Fruit fly (Drosophila melanogaster) whole organism, prepupa: ENCODE measurements around the gene CG45544.

ENCODE experiments used
- CG10631 ChIP-seq: fragments of 200-800 bp; sonication (Bioruptor generic); optimal IDR thresholded peaks from 2 replicates; lab custom pipeline; 2016; ENCODE audit warnings: missing biosample characterization, missing genetic modification characterization
- CG11902 ChIP-seq: fragments of 200-800 bp; sonication (Bioruptor generic); optimal IDR thresholded peaks from 3 replicates; lab custom pipeline; 2016; ENCODE audit warnings: missing biosample characterization, missing genetic modification characterization
- CG15336 ChIP-seq: fragments of 200-800 bp; sonication (Bioruptor generic); IDR thresholded peaks from 2 replicates; pipeline ENCODE4 v1.3.6; 2022; ENCODE audit warnings: missing biosample characterization, missing genetic modification characterization
- CG1621 ChIP-seq: fragments of 200-800 bp; sonication (Bioruptor generic); optimal IDR thresholded peaks from 3 replicates; lab custom pipeline; 2018; ENCODE audit warnings: missing biosample characterization, mild to moderate bottlenecking, missing genetic modification characterization
- CG16779 ChIP-seq: fragments of 200-800 bp; sonication (Bioruptor generic); optimal IDR thresholded peaks from 3 replicates; lab custom pipeline; 2017; ENCODE audit warnings: missing biosample characterization, mild to moderate bottlenecking, missing genetic modification characterization
- CG31627 ChIP-seq: fragments of 200-800 bp; sonication (Bioruptor generic); optimal IDR thresholded peaks from 3 replicates; lab custom pipeline; 2016; ENCODE audit warnings: missing biosample characterization, missing genetic modification characterization
- CG32006 ChIP-seq: fragments of 200-800 bp; sonication (Bioruptor generic); optimal IDR thresholded peaks from 3 replicates; lab custom pipeline; 2017; ENCODE audit warnings: missing biosample characterization, mild to moderate bottlenecking, missing genetic modification characterization
- CG34406 ChIP-seq: fragments of 200-800 bp; sonication (Bioruptor generic); optimal IDR thresholded peaks from 3 replicates; lab custom pipeline; 2016; ENCODE audit warnings: missing biosample characterization, missing genetic modification characterization
- CG3919 ChIP-seq: fragments of 200-800 bp; sonication (Bioruptor generic); optimal IDR thresholded peaks from 3 replicates; lab custom pipeline; 2016; ENCODE audit warnings: missing biosample characterization, missing genetic modification characterization
- CG6163 ChIP-seq: fragments of 200-800 bp; sonication (Bioruptor generic); IDR thresholded peaks from 3 replicates; pipeline ENCODE4 v1.3.6; 2022; ENCODE audit warnings: missing biosample characterization, missing genetic modification characterization
- CG6792 ChIP-seq: fragments of 200-800 bp; sonication (Bioruptor generic); optimal IDR thresholded peaks from 3 replicates; lab custom pipeline; 2016; ENCODE audit warnings: missing biosample characterization, missing genetic modification characterization
- CG6808 ChIP-seq: fragments of 200-800 bp; sonication (Bioruptor generic); optimal IDR thresholded peaks from 3 replicates; lab custom pipeline; 2017; ENCODE audit warnings: missing biosample characterization, missing genetic modification characterization, mild to moderate bottlenecking, moderate library complexity, missing genetic modification reagents
- CG8119 ChIP-seq: fragments of 200-800 bp; sonication (Bioruptor generic); IDR thresholded peaks from 3 replicates; pipeline ENCODE4 v1.3.6; 2022; ENCODE audit warnings: missing biosample characterization, missing genetic modification characterization
- Eip78C ChIP-seq: fragments of 200-800 bp; sonication (Bioruptor generic); peaks from one replicate; lab custom pipeline; 2016; ENCODE audit warnings: missing biosample characterization, missing genetic modification characterization
- Ets21C ChIP-seq: fragments of 200-800 bp; sonication (Bioruptor generic); optimal IDR thresholded peaks from 3 replicates; lab custom pipeline; 2016; ENCODE audit warnings: missing biosample characterization, missing genetic modification characterization
- Ets96B ChIP-seq: fragments of 200-800 bp; optimal IDR thresholded peaks from 2 replicates; lab custom pipeline; 2019; ENCODE audit warnings: missing biosample characterization, mild to moderate bottlenecking, missing genetic modification characterization, moderate library complexity
- Gug ChIP-seq: fragments of 200-800 bp; sonication (Bioruptor generic); IDR thresholded peaks from 2 replicates; pipeline ENCODE4 v1.3.6; 2022; ENCODE audit warnings: missing biosample characterization, missing genetic modification characterization
- Lpt ChIP-seq: fragments of 200-800 bp; sonication (Bioruptor generic); optimal IDR thresholded peaks from 3 replicates; lab custom pipeline; 2016; ENCODE audit warnings: missing biosample characterization, missing genetic modification characterization
- Met ChIP-seq: fragments of 200-800 bp; sonication (Bioruptor generic); optimal IDR thresholded peaks from 3 replicates; lab custom pipeline; 2016; ENCODE audit warnings: missing biosample characterization, missing genetic modification characterization
- OdsH ChIP-seq: fragments of 200-800 bp; sonication (Bioruptor generic); optimal IDR thresholded peaks from 3 replicates; lab custom pipeline; 2016; ENCODE audit warnings: missing biosample characterization, missing genetic modification characterization
- Smox ChIP-seq: fragments of 200-800 bp; sonication (Bioruptor generic); optimal IDR thresholded peaks from 3 replicates; lab custom pipeline; 2016; ENCODE audit warnings: missing biosample characterization, missing genetic modification characterization
- Sox15 ChIP-seq: fragments of 200-800 bp; sonication (Bioruptor generic); optimal IDR thresholded peaks from 3 replicates; lab custom pipeline; 2016; ENCODE audit warnings: missing biosample characterization, missing genetic modification characterization
- achi ChIP-seq: fragments of 200-800 bp; sonication (Bioruptor generic); optimal IDR thresholded peaks from 3 replicates; lab custom pipeline; 2016; ENCODE audit warnings: missing biosample characterization, missing genetic modification characterization
- acj6 ChIP-seq: fragments of 200-800 bp; sonication (Bioruptor generic); optimal IDR thresholded peaks from 3 replicates; lab custom pipeline; 2016; ENCODE audit warnings: missing biosample characterization, missing genetic modification characterization
- cyc ChIP-seq: fragments of 200-800 bp; sonication (Bioruptor generic); optimal IDR thresholded peaks from 3 replicates; lab custom pipeline; 2016; ENCODE audit warnings: missing biosample characterization, missing genetic modification characterization
- dsx ChIP-seq: fragments of 200-800 bp; optimal IDR thresholded peaks from 3 replicates; lab custom pipeline; 2019; ENCODE audit warnings: missing biosample characterization, mild to moderate bottlenecking, missing genetic modification characterization, moderate library complexity; ENCODE audit not compliant: poor library complexity, severe bottlenecking
- esn ChIP-seq: fragments of 200-800 bp; sonication (Bioruptor generic); optimal IDR thresholded peaks from 2 replicates; lab custom pipeline; 2016; ENCODE audit warnings: missing biosample characterization, mild to moderate bottlenecking, missing genetic modification characterization, moderate library complexity
- fkh ChIP-seq: fragments of 200-800 bp; sonication (Bioruptor generic); optimal IDR thresholded peaks from 3 replicates; lab custom pipeline; 2017; ENCODE audit warnings: missing biosample characterization, mild to moderate bottlenecking, missing genetic modification characterization, moderate library complexity
- lz ChIP-seq: fragments of 200-800 bp; sonication (Bioruptor generic); optimal IDR thresholded peaks from 3 replicates; lab custom pipeline; 2016; ENCODE audit warnings: missing biosample characterization, missing genetic modification characterization
- salr ChIP-seq, 2 experiments: fragments of 200-800 bp; sonication (Bioruptor generic); optimal IDR thresholded peaks; 3 replicates each; lab custom pipeline; 2016 to 2018; ENCODE audit warnings: missing biosample characterization in 2 of 2, missing genetic modification characterization in 2 of 2, mild to moderate bottlenecking in 1 of 2
- spab ChIP-seq: fragments of 200-800 bp; sonication (Bioruptor generic); optimal IDR thresholded peaks from 2 replicates; lab custom pipeline; 2017; ENCODE audit warnings: missing biosample characterization, mild to moderate bottlenecking, missing genetic modification characterization, missing genetic modification reagents
- ss ChIP-seq, 2 experiments: fragments of 200-800 bp; sonication (Bioruptor generic); optimal IDR thresholded peaks; 2 replicates in 1 of 2; 3 replicates in 1 of 2; lab custom pipeline; 2017 to 2018; ENCODE audit warnings: mild to moderate bottlenecking in 2 of 2, missing biosample characterization in 2 of 2, missing genetic modification characterization in 2 of 2, moderate library complexity in 1 of 2
- svp ChIP-seq: fragments of 200-800 bp; sonication (Bioruptor generic); peaks from one replicate; lab custom pipeline; 2016; ENCODE audit warnings: missing biosample characterization, missing genetic modification characterization
- topi ChIP-seq: fragments of 200-800 bp; sonication (Bioruptor generic); optimal IDR thresholded peaks from 3 replicates; lab custom pipeline; 2016; ENCODE audit warnings: missing biosample characterization, missing genetic modification characterization
- vri ChIP-seq: fragments of 200-800 bp; sonication (Bioruptor generic); optimal IDR thresholded peaks from 3 replicates; lab custom pipeline; 2016; ENCODE audit warnings: missing biosample characterization, mild to moderate bottlenecking, missing genetic modification characterization

CG45544 gene

DNA sequence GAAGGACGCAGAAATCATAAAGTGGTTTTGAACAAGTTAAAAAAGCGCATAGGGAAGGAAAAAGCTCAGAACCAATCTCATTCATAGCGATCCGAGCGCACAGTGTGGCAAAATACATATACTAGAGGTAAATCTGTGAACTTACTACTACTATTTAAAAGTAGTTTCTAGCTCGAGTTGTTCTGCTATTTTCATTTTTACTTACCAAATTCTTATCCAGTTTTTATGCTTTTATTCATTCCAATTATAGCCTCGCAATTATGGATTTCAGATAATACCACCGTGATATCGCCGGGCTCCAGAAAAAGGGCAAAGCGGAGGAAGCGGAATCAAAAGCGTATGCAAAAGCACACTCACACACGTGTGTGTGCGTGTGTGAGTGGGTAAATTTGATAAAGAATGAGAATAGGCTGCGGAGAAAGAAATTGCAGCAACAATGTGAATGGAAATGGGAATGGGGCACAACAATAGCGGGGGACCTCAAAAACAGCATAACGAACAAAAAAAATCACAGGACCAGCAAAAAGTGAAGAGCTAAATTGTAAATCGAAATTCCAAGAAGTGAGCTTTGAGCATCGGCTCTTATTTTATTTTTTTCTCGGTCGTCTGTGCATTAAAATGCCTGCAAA, 640 bp downstream of the CG45544 start (continued):
- TF ChIP-seq svp (GFP tag; lab: Kevin White, UChicago) (peak; percentile 82), Ets21C (GFP tag; lab: Kevin White, UChicago) (peak; percentile 31), CG10631 (GFP tag; lab: Kevin White, UChicago) (peak; percentile 50), Sox15 (GFP tag; lab: Kevin White, UChicago) (peak; percentile 45), CG3919 (GFP tag; lab: Kevin White, UChicago) (peak; percentile 80), CG1621 (tag; lab: Kevin White, UChicago) (peak; percentile 72), achi (peak; percentile 79), cyc (GFP tag; lab: Kevin White, UChicago) (peak; percentile 61), Eip78C (GFP tag; lab: Kevin White, UChicago) (peak; percentile 95), Lpt (GFP tag; lab: Kevin White, UChicago) (peak; percentile 40), acj6 (GFP tag; lab: Kevin White, UChicago) (peak; percentile 81), esn (GFP tag; lab: Kevin White, UChicago) (peak; percentile 66), dsx (GFP tag; lab: Kevin White, UChicago) (peak; percentile 56), spab (peak; percentile 82), Smox (peak; percentile 60), CG6163 (GFP tag; lab: Robert Waterston, UW) (peak; percentile 72)
- TF ChIP-seq, all 60 proteins: peak for 50

DNA sequence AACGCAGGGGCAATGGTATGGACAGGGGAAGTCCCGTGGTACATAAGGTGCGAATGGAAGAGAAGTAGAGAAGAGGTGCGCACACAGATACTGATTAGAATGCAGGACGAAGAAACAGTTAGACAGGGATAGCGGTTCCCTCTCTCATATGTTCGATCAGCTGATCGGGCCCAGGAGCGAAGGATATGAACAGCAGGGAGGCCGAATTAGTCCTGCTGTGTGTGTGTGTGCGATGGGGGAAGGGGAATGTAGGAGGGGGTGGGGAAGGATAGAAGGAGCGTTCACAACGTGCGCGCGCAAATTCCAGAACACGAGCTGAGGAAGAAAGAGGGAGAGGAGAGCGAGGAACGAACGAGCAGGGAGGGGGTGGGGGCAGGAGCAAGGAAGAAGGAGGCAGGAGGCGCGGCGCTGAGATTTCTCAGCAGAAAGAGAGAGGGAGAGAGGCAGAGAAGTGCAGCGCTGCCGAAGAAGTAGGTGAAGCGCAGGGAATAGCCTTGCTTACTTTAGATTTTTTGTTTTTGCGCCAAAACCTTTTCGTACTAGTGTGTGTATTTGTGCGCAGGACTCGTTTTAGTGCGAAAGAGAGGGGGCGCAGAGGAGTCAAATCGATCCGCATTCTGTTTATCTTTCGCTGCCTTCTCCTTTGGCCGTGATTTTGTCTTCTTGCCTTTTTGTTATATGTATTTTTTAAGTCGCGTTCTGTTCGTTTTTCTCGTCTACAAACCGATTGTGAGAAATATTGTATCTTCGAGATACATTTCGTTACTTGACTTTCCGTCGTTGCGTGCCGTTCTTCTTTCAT, 1.8 kb downstream of the CG45544 start:
- TF ChIP-seq ss (GFP tag; optimal IDR thresholded peaks at IDR 0.05; lab: Kevin White, UChicago) = peak; percentile 10 to 71
- peak; percentile 66 for TF ChIP-seq dsx (GFP tag; lab: Kevin White, UChicago)
- 0 out of 3 replicates have a peak, but pooled peaks have one; percentile 27 for TF ChIP-seq CG6163 (GFP tag; lab: Robert Waterston, UW)
- TF ChIP-seq CG6792 (GFP tag; lab: Kevin White, UChicago) = no peak
- no peak for TF ChIP-seq Met (GFP tag; lab: Kevin White, UChicago)
- TF ChIP-seq CG6808 = peak; percentile 35
- TF ChIP-seq Eip78C (GFP tag; lab: Kevin White, UChicago) = peak; percentile 44
- TF ChIP-seq, all 60 proteins: peak for 5

DNA sequence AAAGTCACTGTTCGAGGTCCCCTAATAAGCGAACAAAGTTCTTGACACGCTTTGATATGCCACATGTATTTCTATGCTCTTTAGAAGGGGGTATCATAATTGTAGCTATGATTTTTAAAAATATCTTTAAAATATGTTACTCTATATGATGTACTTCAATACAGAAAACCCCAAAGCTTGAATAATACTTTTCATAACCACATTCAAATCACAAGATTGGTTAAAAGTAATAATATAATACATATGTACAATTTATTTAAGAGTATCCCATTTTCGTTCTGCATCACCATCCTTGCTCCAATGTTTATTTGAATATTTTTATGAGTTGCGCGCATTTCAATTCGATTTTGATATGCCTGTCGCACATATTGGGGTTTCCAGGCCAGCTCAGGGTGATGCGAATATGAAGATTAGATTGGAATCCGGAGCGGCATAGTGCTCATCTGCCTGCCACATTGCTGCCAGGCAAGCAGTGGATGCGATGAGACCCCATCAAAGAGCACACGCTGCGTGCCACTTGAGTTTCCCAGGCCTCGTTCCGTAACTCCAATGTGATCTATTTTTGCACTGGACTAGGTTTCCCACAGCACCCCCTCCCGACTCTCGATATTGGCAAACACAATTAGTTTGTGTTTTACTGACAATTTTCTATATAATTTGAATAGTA, 3.3 kb downstream of the CG45544 start:
- TF ChIP-seq fkh (no peak), CG34406 (GFP tag; lab: Kevin White, UChicago) (no peak), CG6808 (no peak), CG11902 (GFP tag; lab: Kevin White, UChicago) (no peak), Eip78C (GFP tag; lab: Kevin White, UChicago) (peak; percentile 13), salr (GFP tag; optimal IDR thresholded peaks at IDR 0.05; lab: Kevin White, UChicago) (no peak), lz (GFP tag; lab: Kevin White, UChicago) (no peak), esn (GFP tag; lab: Kevin White, UChicago) (no peak), Gug (GFP tag; lab: Robert Waterston, UW) (no peak), svp (GFP tag; lab: Kevin White, UChicago) (peak; percentile 10), CG15336 (GFP tag; lab: Robert Waterston, UW) (no peak), dsx (GFP tag; lab: Kevin White, UChicago) (no peak), OdsH (GFP tag; lab: Kevin White, UChicago) (no peak), Sox15 (GFP tag; lab: Kevin White, UChicago) (no peak), CG16779 (no peak), CG32006 (GFP tag; lab: Kevin White, UChicago) (no peak), achi (no peak), Ets96B (tag; lab: Kevin White, UChicago) (peak; percentile 14), CG31627 (GFP tag; lab: Kevin White, UChicago) (no peak), CG8119 (GFP tag; lab: Robert Waterston, UW) (no peak), topi (GFP tag; lab: Kevin White, UChicago) (no peak), CG10631 (GFP tag; lab: Kevin White, UChicago) (no peak), vri (GFP tag; lab: Kevin White, UChicago) (no peak)
